Worm (Caenorhabditis elegans) whole organism, mixed stage, embryonic: ENCODE data around the gene F10C2.3.

ENCODE experiments used
- M03D4.4 ChIP-seq: sonication (generic microtip); optimal IDR thresholded peaks from 2 replicates; lab custom pipeline; 2017; ENCODE audit warnings: mild to moderate bottlenecking, missing genetic modification characterization, missing compliant biosample characterization
- bed-3 ChIP-seq: fragments of 200-800 bp; sonication (Bioruptor generic); optimal IDR thresholded peaks from 3 replicates; lab custom pipeline; 2018; ENCODE audit warnings: mild to moderate bottlenecking, missing genetic modification characterization, moderate library complexity, missing compliant biosample characterization
- blmp-1 ChIP-seq: fragments of 150-350 bp; optimal IDR thresholded peaks from 2 replicates; lab custom pipeline; 2014; ENCODE audit warnings: missing biosample characterization, missing genetic modification characterization
- ceh-39 ChIP-seq: fragments of 150-350 bp; optimal IDR thresholded peaks from 2 replicates; lab custom pipeline; 2014; ENCODE audit warnings: missing biosample characterization, missing genetic modification characterization
- ceh-43 ChIP-seq: fragments of 200-800 bp; sonication (Bioruptor generic); optimal IDR thresholded peaks from 2 replicates; lab custom pipeline; 2018; ENCODE audit warnings: mild to moderate bottlenecking, missing genetic modification characterization, moderate library complexity, missing compliant biosample characterization
- ceh-83 ChIP-seq: fragments of 200-800 bp; sonication (Bioruptor generic); optimal IDR thresholded peaks from 2 replicates; lab custom pipeline; 2018; ENCODE audit warnings: mild to moderate bottlenecking, missing genetic modification characterization, missing compliant biosample characterization
- ces-1 ChIP-seq: fragments of 150-350 bp; optimal IDR thresholded peaks from 2 replicates; lab custom pipeline; 2014; ENCODE audit warnings: missing biosample characterization, missing genetic modification reagents, missing genetic modification characterization
- cnd-1 ChIP-seq: fragments of 200-800 bp; sonication (Bioruptor generic); optimal IDR thresholded peaks from 2 replicates; lab custom pipeline; 2018; ENCODE audit warnings: mild to moderate bottlenecking, missing genetic modification characterization, missing compliant biosample characterization
- drap-1 ChIP-seq: fragments of 200-800 bp; sonication (Bioruptor generic); optimal IDR thresholded peaks from 3 replicates; lab custom pipeline; 2018; ENCODE audit warnings: mild to moderate bottlenecking, missing genetic modification characterization, missing compliant biosample characterization
- elt-1 ChIP-seq: sonication (generic microtip); optimal IDR thresholded peaks from 2 replicates; lab custom pipeline; 2017; ENCODE audit warnings: missing genetic modification characterization, mild to moderate bottlenecking, missing compliant biosample characterization, antibody characterized with exemption, moderate library complexity, borderline replicate concordance; ENCODE audit not compliant: insufficient read depth
- elt-3 ChIP-seq: fragments of 150-350 bp; optimal IDR thresholded peaks from 2 replicates; lab custom pipeline; 2014; ENCODE audit warnings: missing biosample characterization, missing genetic modification characterization
- hlh-1 ChIP-seq: fragments of 150-350 bp; optimal IDR thresholded peaks from 2 replicates; lab custom pipeline; 2014; ENCODE audit warnings: missing biosample characterization, missing genetic modification reagents, missing genetic modification characterization
- lin-13 ChIP-seq: fragments of 150-350 bp; optimal IDR thresholded peaks from 2 replicates; lab custom pipeline; 2014; ENCODE audit warnings: missing biosample characterization, missing genetic modification characterization
- lsy-2 ChIP-seq: fragments of 150-350 bp; optimal IDR thresholded peaks from 2 replicates; lab custom pipeline; 2014; ENCODE audit warnings: missing biosample characterization, missing genetic modification characterization
- mab-5 ChIP-seq: fragments of 150-350 bp; optimal IDR thresholded peaks from 2 replicates; lab custom pipeline; 2014; ENCODE audit warnings: missing biosample characterization, missing genetic modification characterization
- mep-1 ChIP-seq: fragments of 150-350 bp; optimal IDR thresholded peaks from 2 replicates; lab custom pipeline; 2017; ENCODE audit warnings: missing biosample characterization, missing genetic modification reagents, missing genetic modification characterization, inconsistent platforms
- mls-2 ChIP-seq: sonication (generic microtip); optimal IDR thresholded peaks from 2 replicates; lab custom pipeline; 2016; ENCODE audit warnings: mild to moderate bottlenecking, missing genetic modification characterization, moderate library complexity, missing compliant biosample characterization
- nhr-2 ChIP-seq: fragments of 150-350 bp; optimal IDR thresholded peaks from 2 replicates; lab custom pipeline; 2014; ENCODE audit warnings: missing biosample characterization, missing genetic modification characterization
- nhr-237 ChIP-seq: fragments of 150-350 bp; optimal IDR thresholded peaks from 2 replicates; lab custom pipeline; 2014; ENCODE audit warnings: missing biosample characterization, missing genetic modification characterization
- nhr-28 ChIP-seq: fragments of 150-350 bp; optimal IDR thresholded peaks from 2 replicates; lab custom pipeline; 2014; ENCODE audit warnings: missing biosample characterization, missing genetic modification characterization
- pha-4 ChIP-seq: fragments of 150-350 bp; optimal IDR thresholded peaks from 2 replicates; lab custom pipeline; 2018; ENCODE audit warnings: missing biosample characterization, missing genetic modification reagents, missing genetic modification characterization
- sem-2 ChIP-seq: fragments of 200-800 bp; sonication (Bioruptor generic); optimal IDR thresholded peaks from 2 replicates; lab custom pipeline; 2018; ENCODE audit warnings: mild to moderate bottlenecking, missing genetic modification characterization, missing compliant biosample characterization
- snpc-4 ChIP-seq: fragments of 150-350 bp; optimal IDR thresholded peaks from 2 replicates; lab custom pipeline; 2014; ENCODE audit warnings: missing biosample characterization, missing genetic modification characterization
- sptf-1 ChIP-seq: sonication (generic microtip); optimal IDR thresholded peaks from 2 replicates; lab custom pipeline; 2017; ENCODE audit warnings: mild to moderate bottlenecking, missing genetic modification characterization, moderate library complexity, missing compliant biosample characterization
- tbx-8 ChIP-seq: fragments of 200-800 bp; sonication (Bioruptor generic); optimal IDR thresholded peaks from 2 replicates; lab custom pipeline; 2018; ENCODE audit warnings: mild to moderate bottlenecking, missing genetic modification characterization, moderate library complexity, missing compliant biosample characterization
- unc-120 ChIP-seq: sonication (generic microtip); optimal IDR thresholded peaks from 2 replicates; lab custom pipeline; 2017; ENCODE audit warnings: missing genetic modification characterization, missing compliant biosample characterization; ENCODE audit not compliant: poor library complexity, severe bottlenecking
- unc-39 ChIP-seq: fragments of 150-350 bp; optimal IDR thresholded peaks from 2 replicates; lab custom pipeline; 2014; ENCODE audit warnings: missing biosample characterization, missing genetic modification characterization
- unc-62 ChIP-seq: fragments of 150-350 bp; optimal IDR thresholded peaks from 2 replicates; lab custom pipeline; 2014; ENCODE audit warnings: missing biosample characterization, missing genetic modification reagents, missing genetic modification characterization
- zip-8 ChIP-seq: fragments of 150-350 bp; optimal IDR thresholded peaks from 2 replicates; lab custom pipeline; 2014; ENCODE audit warnings: missing biosample characterization, missing genetic modification characterization
- ztf-11 ChIP-seq: fragments of 150-350 bp; optimal IDR thresholded peaks from 2 replicates; lab custom pipeline; 2014; ENCODE audit warnings: missing biosample characterization, missing genetic modification characterization

The F10C2.3 gene

DNA sequence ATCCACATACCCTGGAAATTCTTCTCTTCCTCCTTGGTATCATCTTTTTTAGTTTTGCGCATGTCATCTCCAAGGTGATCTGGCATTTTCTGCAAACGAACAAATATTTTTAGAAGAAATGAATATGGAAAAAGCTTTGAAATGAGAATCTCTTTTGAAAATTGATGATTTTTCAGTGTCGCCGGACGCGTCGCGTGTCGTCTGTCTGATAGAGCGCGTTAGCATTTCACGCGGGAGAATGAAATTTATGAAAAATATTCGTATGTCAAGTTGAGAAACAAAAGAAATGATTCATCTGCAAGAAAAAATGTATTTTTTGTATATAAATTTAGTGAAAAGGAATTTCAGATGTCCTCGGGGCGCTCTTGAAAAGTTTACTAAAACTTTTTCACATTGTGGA, 37.8 kb upstream of the F10C2.3 start, which contains the start of gene rpt-1:
TSS of gene rpt-1 (minus strand) at position 89 of the 400 bp plus-strand sequence.
- TF ChIP-seq zip-8: no peak
- TF ChIP-seq ceh-43 (GFP tag; lab: Kevin White, UChicago): no peak
- peak; percentile 33 for TF ChIP-seq pha-4 (tag; lab: Kevin White, UChicago)
- no peak for TF ChIP-seq blmp-1
- peak; percentile 17 for TF ChIP-seq unc-62 (GFP tag; lab: Kevin White, UChicago)
- TF ChIP-seq M03D4.4 (tag; lab: Kevin White, UChicago): no peak
- TF ChIP-seq unc-39 (tag; lab: Kevin White, UChicago): no peak
- no peak for TF ChIP-seq sem-2 (GFP tag; lab: Kevin White, UChicago)
- TF ChIP-seq bed-3 (GFP tag; lab: Kevin White, UChicago): no peak
- TF ChIP-seq elt-1: no peak
- no peak for TF ChIP-seq ztf-11 (tag; lab: Kevin White, UChicago)
- peak; percentile 70 for TF ChIP-seq lin-13 (tag; lab: Kevin White, UChicago)
- TF ChIP-seq nhr-2 (tag; lab: Kevin White, UChicago): no peak
- no peak for TF ChIP-seq mls-2 (tag; lab: Kevin White, UChicago)
- TF ChIP-seq mab-5: no peak
- TF ChIP-seq sptf-1: peak; percentile 35
- peak; percentile 52 for TF ChIP-seq ces-1 (GFP tag; lab: Kevin White, UChicago)
- no peak for TF ChIP-seq drap-1
- no peak for TF ChIP-seq unc-120 (tag; lab: Kevin White, UChicago)
- peak; percentile 50 for TF ChIP-seq lsy-2 (tag; lab: Kevin White, UChicago)
- peak; percentile 44 for TF ChIP-seq hlh-1 (tag; lab: Kevin White, UChicago)
- TF ChIP-seq cnd-1 (tag; lab: Kevin White, UChicago): no peak
- peak; percentile 69 for TF ChIP-seq mep-1
- no peak for TF ChIP-seq elt-3 (tag; lab: Kevin White, UChicago)
- no peak for TF ChIP-seq nhr-28 (tag; lab: Kevin White, UChicago)
- no peak for TF ChIP-seq ceh-39
- no peak for TF ChIP-seq snpc-4 (tag; lab: Kevin White, UChicago)
- TF ChIP-seq ceh-83 (GFP tag; lab: Kevin White, UChicago): peak; percentile 0
- TF ChIP-seq nhr-237 (tag; lab: Kevin White, UChicago): peak; percentile 68

DNA sequence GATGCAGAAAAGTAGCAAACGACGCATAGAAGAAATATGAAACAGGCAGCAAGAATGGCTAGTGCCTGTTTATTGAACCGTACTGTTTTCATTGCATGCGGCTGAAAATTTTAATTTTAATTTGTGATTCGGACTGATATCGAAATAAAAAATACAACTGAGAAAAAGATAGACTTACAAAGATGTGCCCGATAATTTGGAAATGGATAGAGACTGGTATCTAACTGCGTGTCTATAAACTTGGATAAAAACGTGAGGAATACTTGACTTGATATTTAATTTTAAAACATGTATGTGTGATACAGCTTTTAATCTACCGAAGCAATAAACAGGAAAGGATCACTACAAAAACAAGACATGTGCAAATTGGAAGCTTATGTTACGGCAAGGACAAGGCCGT, 34.7 kb upstream of the F10C2.3 start, which contains the start of gene mans-2:
TSS of gene mans-2 (minus strand) at position 101 of the 400 bp plus-strand sequence.
- no peak for TF ChIP-seq zip-8
- TF ChIP-seq, all 35 proteins: peak for 0

DNA sequence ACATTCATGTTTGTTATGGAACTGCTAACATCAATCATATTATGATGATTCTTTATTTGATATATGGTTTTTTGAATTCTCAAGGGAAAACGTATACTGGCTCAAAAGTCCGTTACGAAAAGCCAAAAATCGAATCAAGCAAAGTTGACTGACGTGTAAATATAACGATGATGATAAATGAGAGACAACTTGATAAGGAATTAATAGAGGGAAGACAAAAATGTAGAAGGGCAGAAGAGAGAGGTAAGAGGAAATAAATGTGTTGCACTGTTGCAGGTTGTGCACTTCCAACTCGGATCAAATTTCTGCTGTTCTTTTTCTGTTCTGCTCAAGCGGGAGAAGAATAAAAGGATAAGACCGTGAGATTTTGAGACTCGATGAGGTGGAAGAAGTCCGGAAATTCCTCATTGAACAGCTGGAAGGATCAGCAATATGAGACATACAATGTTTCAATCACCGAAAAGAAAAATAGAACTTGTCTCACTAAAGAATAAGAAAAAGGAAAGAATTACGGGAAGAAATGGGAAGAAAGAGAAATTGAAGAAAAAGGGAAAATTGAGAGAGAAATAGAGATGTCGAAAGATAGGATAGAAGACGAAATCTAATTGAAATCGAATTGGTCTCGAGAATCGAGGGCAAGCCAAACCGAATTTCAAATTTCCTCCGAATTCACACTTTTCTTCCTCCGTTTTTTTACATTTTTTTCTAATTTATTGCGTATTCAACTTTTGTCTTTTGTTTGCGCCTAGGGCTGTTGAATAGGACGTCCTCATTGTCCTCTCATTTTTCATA, 33.9 kb upstream of the F10C2.3 start:
- TF ChIP-seq nhr-2 (tag; lab: Kevin White, UChicago) (no peak), ces-1 (GFP tag; lab: Kevin White, UChicago) (peak; percentile 97), blmp-1 (peak; percentile 80), lsy-2 (tag; lab: Kevin White, UChicago) (no peak)

DNA sequence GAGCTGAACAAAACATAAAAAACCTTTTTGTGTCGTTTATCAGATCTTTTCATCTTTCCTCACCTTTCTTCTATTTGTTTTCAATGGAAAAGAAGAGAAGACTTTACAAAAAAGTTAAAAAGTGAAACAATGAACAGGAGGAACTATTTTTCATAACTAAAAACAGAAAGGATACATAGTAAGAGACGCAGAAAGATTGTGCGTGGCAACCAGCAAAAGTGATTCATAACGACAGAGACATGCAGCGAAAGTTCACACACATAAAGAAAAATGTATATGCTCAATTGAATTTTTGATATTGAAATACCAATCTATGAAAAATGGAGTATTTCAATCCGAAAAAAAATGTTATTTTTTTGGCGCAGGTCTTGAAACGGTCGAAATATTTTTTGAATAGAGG, 30.3 kb upstream of the F10C2.3 start:
- TF ChIP-seq unc-39 (tag; lab: Kevin White, UChicago) (no peak), blmp-1 (peak; percentile 47)

DNA sequence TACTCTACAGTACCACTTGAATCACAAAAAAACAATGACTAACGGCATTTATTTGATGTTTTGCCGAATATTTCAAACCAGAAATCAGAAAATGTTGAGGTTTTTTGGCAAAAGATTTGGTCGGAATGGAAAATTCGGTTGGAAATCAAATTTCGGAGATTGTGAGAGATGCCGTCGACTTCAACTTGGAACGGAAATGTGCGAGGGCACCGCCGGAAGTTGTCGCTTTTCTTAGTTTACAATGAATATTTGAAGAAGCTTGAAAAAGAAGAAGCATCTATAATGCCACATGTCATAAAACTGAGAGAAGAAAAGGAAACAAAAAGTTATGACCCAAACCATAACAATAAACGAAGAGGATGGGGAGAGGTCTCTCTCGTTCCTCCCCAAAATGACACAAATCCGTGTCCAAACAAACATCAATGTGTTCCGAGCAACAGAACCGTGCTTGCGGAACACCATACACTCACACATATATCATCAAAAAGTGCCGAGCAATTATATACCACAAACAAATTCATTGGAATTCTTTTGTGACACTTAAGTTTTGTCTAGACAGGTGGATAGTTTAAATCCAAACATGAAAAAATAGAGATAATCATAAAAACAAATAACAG, 29.5 kb upstream of the F10C2.3 start:
- TF ChIP-seq lsy-2 (tag; lab: Kevin White, UChicago) (no peak), unc-39 (tag; lab: Kevin White, UChicago) (no peak), tbx-8 (no peak), cnd-1 (tag; lab: Kevin White, UChicago) (no peak), ces-1 (GFP tag; lab: Kevin White, UChicago) (peak; percentile 45), sem-2 (GFP tag; lab: Kevin White, UChicago) (no peak)
